Worm (Caenorhabditis elegans) whole organism, young adult: ENCODE data around the gene gpa-4.
A peak's percentile ranks its signal among the peaks of the same experiment; 100 is the strongest.

Experiments
- B0336.3 ChIP-seq: fragments of 200-800 bp; sonication (Bioruptor generic); IDR thresholded peaks from 2 replicates; pipeline ENCODE4 v1.3.6; 2022; ENCODE audit warnings: missing genetic modification characterization, missing compliant biosample characterization
- C17E4.6 ChIP-seq: fragments of 200-800 bp; sonication (Bioruptor generic); IDR thresholded peaks from 2 replicates; pipeline ENCODE4 v1.3.6; 2022; ENCODE audit warnings: missing genetic modification reagents, missing genetic modification characterization, missing compliant biosample characterization
- F33H1.4 ChIP-seq: fragments of 200-800 bp; sonication (Bioruptor generic); IDR thresholded peaks from 2 replicates; pipeline ENCODE4 v1.3.6; 2022; ENCODE audit warnings: missing genetic modification reagents, missing genetic modification characterization, missing compliant biosample characterization
- F37B4.10 ChIP-seq: fragments of 200-800 bp; sonication (Bioruptor generic); IDR thresholded peaks from 2 replicates; pipeline ENCODE4 v1.3.6; 2022; ENCODE audit warnings: missing genetic modification characterization, missing compliant biosample characterization
- F52B5.7 ChIP-seq: sonication (generic microtip); optimal IDR thresholded peaks from 2 replicates; lab custom pipeline; 2016; ENCODE audit warnings: mild to moderate bottlenecking, missing genetic modification characterization, missing compliant biosample characterization
- F57A8.1 ChIP-seq: fragments of 200-800 bp; sonication (Bioruptor generic); optimal IDR thresholded peaks from 2 replicates; lab custom pipeline; 2018; ENCODE audit warnings: mild to moderate bottlenecking, missing genetic modification characterization, moderate library complexity, missing compliant biosample characterization
- F57C9.4 ChIP-seq: sonication (generic microtip); optimal IDR thresholded peaks from 2 replicates; lab custom pipeline; 2017; ENCODE audit warnings: mild to moderate bottlenecking, missing genetic modification characterization, missing compliant biosample characterization
- K11D2.4 ChIP-seq: fragments of 200-800 bp; sonication (Bioruptor generic); IDR thresholded peaks from 2 replicates; pipeline ENCODE4 v1.3.6; 2022; ENCODE audit warnings: missing genetic modification reagents, missing genetic modification characterization, missing compliant biosample characterization
- K12H6.12 ChIP-seq: fragments of 200-800 bp; sonication (Bioruptor generic); optimal IDR thresholded peaks from 2 replicates; lab custom pipeline; 2018; ENCODE audit warnings: mild to moderate bottlenecking, missing genetic modification characterization, missing compliant biosample characterization
- T07F8.4 ChIP-seq: sonication (generic microtip); optimal IDR thresholded peaks from 2 replicates; lab custom pipeline; 2016; ENCODE audit warnings: mild to moderate bottlenecking, missing genetic modification characterization, moderate library complexity, missing compliant biosample characterization
- Y53F4B.3 ChIP-seq: fragments of 200-800 bp; sonication (Bioruptor generic); IDR thresholded peaks from 2 replicates; pipeline ENCODE4 v1.3.6; 2022; ENCODE audit warnings: missing genetic modification reagents, missing genetic modification characterization, missing compliant biosample characterization
- Y53G8AR.9 ChIP-seq: fragments of 200-800 bp; sonication (Bioruptor generic); conservative IDR thresholded peaks from 2 replicates; pipeline ENCODE4 v1.3.6; 2022; ENCODE audit warnings: missing genetic modification reagents, missing genetic modification characterization, missing compliant biosample characterization
- Y67H2A.10 ChIP-seq: fragments of 200-800 bp; sonication (Bioruptor generic); conservative IDR thresholded peaks from 2 replicates; pipeline ENCODE4 v1.3.6; 2022; ENCODE audit warnings: missing genetic modification reagents, missing genetic modification characterization, missing compliant biosample characterization
- Y79H2A.3 ChIP-seq: fragments of 200-800 bp; sonication (Bioruptor generic); conservative IDR thresholded peaks from 2 replicates; pipeline ENCODE4 v1.3.6; 2022; ENCODE audit warnings: missing genetic modification reagents, missing genetic modification characterization, missing compliant biosample characterization
- ZK185.1 ChIP-seq: sonication (generic microtip); optimal IDR thresholded peaks from 2 replicates; lab custom pipeline; 2016; ENCODE audit warnings: mild to moderate bottlenecking, missing genetic modification characterization, missing compliant biosample characterization; ENCODE audit not compliant: poor library complexity, severe bottlenecking
- athp-1 ChIP-seq: sonication (generic microtip); optimal IDR thresholded peaks from 2 replicates; lab custom pipeline; 2017; ENCODE audit warnings: mild to moderate bottlenecking, missing genetic modification characterization, missing compliant biosample characterization
- attf-5 ChIP-seq: fragments of 200-800 bp; sonication (Bioruptor generic); optimal IDR thresholded peaks from 2 replicates; lab custom pipeline; 2018; ENCODE audit warnings: mild to moderate bottlenecking, missing genetic modification characterization, missing compliant biosample characterization
- bed-2 ChIP-seq: fragments of 200-800 bp; sonication (Bioruptor generic); IDR thresholded peaks from 2 replicates; pipeline ENCODE4 v1.3.6; 2022; ENCODE audit warnings: missing genetic modification reagents, missing genetic modification characterization, missing compliant biosample characterization
- ccch-3 ChIP-seq: fragments of 200-800 bp; sonication (Bioruptor generic); optimal IDR thresholded peaks from 2 replicates; lab custom pipeline; 2018; ENCODE audit warnings: mild to moderate bottlenecking, missing genetic modification characterization, missing compliant biosample characterization
- cebp-2 ChIP-seq: fragments of 200-800 bp; sonication (Bioruptor generic); IDR thresholded peaks from 2 replicates; pipeline ENCODE4 v1.3.6; 2022; ENCODE audit warnings: missing genetic modification characterization, missing compliant biosample characterization
- ceh-40 ChIP-seq: fragments of 200-800 bp; sonication (Bioruptor generic); IDR thresholded peaks from 2 replicates; pipeline ENCODE4 v1.3.6; 2022; ENCODE audit warnings: missing genetic modification characterization, missing compliant biosample characterization
- ceh-91 ChIP-seq: fragments of 200-800 bp; sonication (Bioruptor generic); IDR thresholded peaks from 2 replicates; pipeline ENCODE4 v1.3.6; 2022; ENCODE audit warnings: missing genetic modification reagents, missing genetic modification characterization, missing compliant biosample characterization
- chd-7 ChIP-seq: sonication (generic microtip); optimal IDR thresholded peaks from 2 replicates; lab custom pipeline; 2016; ENCODE audit warnings: mild to moderate bottlenecking, missing genetic modification characterization, moderate library complexity, missing compliant biosample characterization
- dpl-1 ChIP-seq: fragments of 150-350 bp; optimal IDR thresholded peaks from 2 replicates; lab custom pipeline; 2014; ENCODE audit warnings: missing biosample characterization, missing genetic modification reagents, missing genetic modification characterization
- egl-18 ChIP-seq: fragments of 200-800 bp; sonication (Bioruptor generic); IDR thresholded peaks from 2 replicates; pipeline ENCODE4 v1.3.6; 2022; ENCODE audit warnings: missing genetic modification reagents, missing genetic modification characterization, missing compliant biosample characterization
- egl-44 ChIP-seq: fragments of 200-800 bp; sonication (Bioruptor generic); IDR thresholded peaks from 2 replicates; pipeline ENCODE4 v1.3.6; 2022; ENCODE audit warnings: missing genetic modification reagents, missing genetic modification characterization, missing compliant biosample characterization
- ekl-4 ChIP-seq: fragments of 200-800 bp; sonication (Bioruptor generic); IDR thresholded peaks from 2 replicates; pipeline ENCODE4 v1.3.6; 2022; ENCODE audit warnings: missing genetic modification reagents, missing genetic modification characterization, missing compliant biosample characterization
- ets-4 ChIP-seq: fragments of 200-800 bp; sonication (Bioruptor generic); optimal IDR thresholded peaks from 2 replicates; lab custom pipeline; 2018; ENCODE audit warnings: mild to moderate bottlenecking, missing genetic modification characterization, missing compliant biosample characterization
- hlh-12 ChIP-seq: sonication (generic microtip); optimal IDR thresholded peaks from 2 replicates; lab custom pipeline; 2016; ENCODE audit warnings: missing genetic modification characterization, missing compliant biosample characterization
- hmg-20 ChIP-seq: fragments of 200-800 bp; sonication (Bioruptor generic); IDR thresholded peaks from 2 replicates; pipeline ENCODE4 v1.3.6; 2022; ENCODE audit warnings: missing genetic modification reagents, missing genetic modification characterization, missing compliant biosample characterization
- let-607 ChIP-seq, 2 experiments: fragments of 200-800 bp in 1 of 2; sonication (Bioruptor generic) in 1 of 2; sonication (generic microtip) in 1 of 2; optimal IDR thresholded peaks; 2 replicates each; lab custom pipeline; 2016 to 2018; ENCODE audit warnings: mild to moderate bottlenecking in 2 of 2, missing compliant biosample characterization in 2 of 2, missing genetic modification characterization in 2 of 2, moderate library complexity in 2 of 2, missing genotype in 1 of 2
- lin-26 ChIP-seq: fragments of 200-800 bp; sonication (Bioruptor generic); IDR thresholded peaks from 2 replicates; pipeline ENCODE4 v1.3.6; 2022; ENCODE audit warnings: missing genetic modification reagents, missing genetic modification characterization, missing compliant biosample characterization
- lin-54 ChIP-seq: fragments of 200-800 bp; sonication (Bioruptor generic); optimal IDR thresholded peaks from 2 replicates; lab custom pipeline; 2018; ENCODE audit warnings: mild to moderate bottlenecking, missing genetic modification characterization, missing compliant biosample characterization
- lsl-1 ChIP-seq: fragments of 200-800 bp; sonication (Bioruptor generic); optimal IDR thresholded peaks from 2 replicates; lab custom pipeline; 2018; ENCODE audit warnings: mild to moderate bottlenecking, missing genetic modification characterization, moderate library complexity, missing compliant biosample characterization
- nfya-2 ChIP-seq: fragments of 200-800 bp; sonication (Bioruptor generic); IDR thresholded peaks from 2 replicates; pipeline ENCODE4 v1.3.6; 2022; ENCODE audit warnings: missing genetic modification reagents, missing genetic modification characterization, missing compliant biosample characterization
- nhr-80 ChIP-seq: sonication (generic microtip); optimal IDR thresholded peaks from 2 replicates; lab custom pipeline; 2016; ENCODE audit warnings: missing genetic modification characterization, missing compliant biosample characterization
- nhr-90 ChIP-seq: sonication (generic microtip); optimal IDR thresholded peaks from 2 replicates; lab custom pipeline; 2016; ENCODE audit warnings: missing genotype, mild to moderate bottlenecking, missing genetic modification characterization, missing compliant biosample characterization
- pha-4 ChIP-seq: fragments of 150-350 bp; sonication (generic microtip); optimal IDR thresholded peaks from 2 replicates; lab custom pipeline; 2014; ENCODE audit warnings: missing biosample characterization, missing genetic modification reagents, missing genetic modification characterization
- rcor-1 ChIP-seq: fragments of 200-800 bp; sonication (Bioruptor generic); IDR thresholded peaks from 2 replicates; pipeline ENCODE4 v1.3.6; 2022; ENCODE audit warnings: missing genetic modification reagents, missing genetic modification characterization, missing compliant biosample characterization
- snpc-1.3 ChIP-seq: sonication (generic microtip); optimal IDR thresholded peaks from 2 replicates; lab custom pipeline; 2017; ENCODE audit warnings: missing genetic modification characterization, mild to moderate bottlenecking, missing compliant biosample characterization, antibody characterized with exemption, moderate library complexity, missing genotype, missing genetic modification reagents; ENCODE audit not compliant: insufficient read depth
- somi-1 ChIP-seq: fragments of 200-800 bp; sonication (Bioruptor generic); optimal IDR thresholded peaks from 2 replicates; lab custom pipeline; 2018; ENCODE audit warnings: mild to moderate bottlenecking, missing genetic modification characterization, missing compliant biosample characterization
- sptf-2 ChIP-seq: fragments of 200-800 bp; sonication (Bioruptor generic); optimal IDR thresholded peaks from 2 replicates; lab custom pipeline; 2018; ENCODE audit warnings: mild to moderate bottlenecking, missing genetic modification characterization, missing compliant biosample characterization
- tbx-9 ChIP-seq: sonication (generic microtip); optimal IDR thresholded peaks from 2 replicates; lab custom pipeline; 2016; ENCODE audit warnings: borderline replicate concordance, missing genetic modification characterization, inconsistent platforms, missing compliant biosample characterization
- unc-62 ChIP-seq: fragments of 150-350 bp; optimal IDR thresholded peaks from 2 replicates; lab custom pipeline; 2014; ENCODE audit warnings: missing biosample characterization, missing genetic modification reagents, missing genetic modification characterization
- zfh-2 ChIP-seq: fragments of 200-800 bp; sonication (Bioruptor generic); conservative IDR thresholded peaks from 2 replicates; pipeline ENCODE4 v1.3.6; 2022; ENCODE audit warnings: missing genetic modification reagents, missing genetic modification characterization, missing compliant biosample characterization
- ztf-25 ChIP-seq: fragments of 200-800 bp; sonication (Bioruptor generic); IDR thresholded peaks from 2 replicates; pipeline ENCODE4 v1.3.6; 2022; ENCODE audit warnings: missing genetic modification reagents, missing genetic modification characterization, missing compliant biosample characterization
- ztf-26 ChIP-seq: sonication (generic microtip); optimal IDR thresholded peaks from 2 replicates; lab custom pipeline; 2017; ENCODE audit warnings: missing genetic modification characterization, missing compliant biosample characterization
- ztf-3 ChIP-seq: fragments of 200-800 bp; sonication (Bioruptor generic); optimal IDR thresholded peaks from 2 replicates; lab custom pipeline; 2018; ENCODE audit warnings: mild to moderate bottlenecking, missing genetic modification characterization, missing compliant biosample characterization

Gene gpa-4

DNA sequence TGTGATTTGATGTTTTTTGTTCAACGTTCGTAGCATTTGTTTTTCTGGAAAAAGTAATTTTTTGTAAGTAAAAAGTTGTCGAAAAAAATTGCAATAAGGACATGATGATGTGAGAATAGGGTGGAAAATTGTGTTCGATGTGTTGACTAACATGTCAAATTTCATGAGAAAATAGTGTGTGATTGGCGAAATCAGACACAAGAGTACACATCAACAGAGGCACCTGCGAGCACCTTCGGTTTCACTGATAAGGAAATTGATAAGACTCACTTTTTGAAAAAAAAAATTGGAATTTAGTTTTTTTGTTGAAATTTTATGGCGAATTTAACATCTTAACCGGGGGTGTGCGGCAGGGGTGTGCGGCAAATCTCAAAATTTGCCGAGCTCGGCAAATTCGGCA, 39.0 kb downstream of the gpa-4 start, which contains the start of gene hum-8:
Gene hum-8 (minus strand): TSS at position 46 of the 400 bp plus-strand sequence.
- TF ChIP-seq nhr-80 (tag; lab: Kevin White, UChicago): peak; percentile 83
- peak; percentile 58 for TF ChIP-seq pha-4
- TF ChIP-seq K11D2.4 (GFP tag; lab: Robert Waterston, UW): no peak

DNA sequence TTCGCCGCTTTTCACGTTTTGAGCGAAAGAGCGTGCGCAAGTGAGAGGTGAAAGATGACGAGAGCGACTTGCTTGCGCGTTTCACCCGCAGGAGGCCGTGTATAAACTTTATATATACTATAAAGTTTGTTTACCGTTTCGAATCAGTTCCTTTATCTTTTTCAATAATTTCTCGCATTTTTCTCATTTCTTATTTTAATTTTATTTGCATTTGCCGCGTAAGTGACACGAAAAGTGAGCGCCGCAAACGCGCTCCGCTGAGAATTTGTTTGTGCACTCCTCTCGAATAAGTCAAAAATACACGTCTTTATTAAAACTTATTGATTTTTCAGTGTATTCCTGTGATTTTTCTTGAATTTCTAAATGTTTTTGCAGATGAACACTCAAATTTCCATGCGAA, 42.1 kb downstream of the gpa-4 start, which contains the start of gene mrpl-55:
Gene mrpl-55 (plus strand): TSS at position 364 of the 400 bp plus-strand sequence.
- TF ChIP-seq rcor-1 (GFP tag; lab: Robert Waterston, UW) (no peak), F37B4.10 (GFP tag; lab: Robert Waterston, UW) (no peak), F57C9.4 (tag; lab: Kevin White, UChicago) (no peak), snpc-1.3 (peak; percentile 33), chd-7 (tag; lab: Kevin White, UChicago) (no peak), zfh-2 (GFP tag; lab: Robert Waterston, UW) (no peak), nhr-90 (no peak), Y53G8AR.9 (no peak), ets-4 (GFP tag; lab: Kevin White, UChicago) (no peak), bed-2 (GFP tag; lab: Robert Waterston, UW) (no peak), Y67H2A.10 (no peak), sptf-2 (no peak), dpl-1 (GFP tag; lab: Kevin White, UChicago) (peak; percentile 84), F52B5.7 (no peak), athp-1 (tag; lab: Kevin White, UChicago) (peak; percentile 49), egl-18 (no peak), somi-1 (GFP tag; lab: Kevin White, UChicago) (no peak), nfya-2 (GFP tag; lab: Robert Waterston, UW) (no peak), T07F8.4 (tag; lab: Kevin White, UChicago) (no peak), Y53F4B.3 (GFP tag; lab: Robert Waterston, UW) (no peak), ztf-3 (GFP tag; lab: Kevin White, UChicago) (no peak), C17E4.6 (GFP tag; lab: Robert Waterston, UW) (no peak), unc-62 (no peak), B0336.3 (peak; percentile 40; the same call in 1 of the 2 replicates), lin-26 (GFP tag; lab: Robert Waterston, UW) (no peak), F33H1.4 (GFP tag; lab: Robert Waterston, UW) (peak; percentile 51; the same call in 1 of the 2 replicates), ceh-91 (GFP tag; lab: Robert Waterston, UW) (no peak), ekl-4 (GFP tag; lab: Robert Waterston, UW) (no peak), ZK185.1 (peak; percentile 55), K11D2.4 (GFP tag; lab: Robert Waterston, UW) (peak; percentile 13; the same call in 1 of the 2 replicates), attf-5 (GFP tag; lab: Kevin White, UChicago) (peak; percentile 79), let-607 (tag; optimal IDR thresholded peaks at IDR 0.05; lab: Kevin White, UChicago) (peak in 1 of 2 experiments; percentile 72), hlh-12 (no peak), egl-44 (no peak), ceh-40 (no peak), tbx-9 (no peak), K12H6.12 (tag; lab: Kevin White, UChicago) (peak; percentile 29), ztf-25 (GFP tag; lab: Robert Waterston, UW) (no peak), Y79H2A.3 (GFP tag; lab: Robert Waterston, UW) (no peak), lin-54 (GFP tag; lab: Kevin White, UChicago) (peak; percentile 87), cebp-2 (GFP tag; lab: Robert Waterston, UW) (no peak), lsl-1 (peak; percentile 25), hmg-20 (no peak), ztf-26 (tag; lab: Kevin White, UChicago) (peak; percentile 68), F57A8.1 (GFP tag; lab: Kevin White, UChicago) (no peak), ccch-3 (no peak)
